Worm (Caenorhabditis elegans) whole organism, L1 larva: ENCODE measurements around the gene spo-11.

ENCODE experiments used
- Y116A8C.19 ChIP-seq: sonication (generic microtip); optimal IDR thresholded peaks from 2 replicates; lab custom pipeline; 2016; ENCODE audit warnings: missing compliant biosample characterization, missing genetic modification characterization, borderline replicate concordance
- aha-1 ChIP-seq: fragments of 150-350 bp; optimal IDR thresholded peaks from 2 replicates; lab custom pipeline; 2014; ENCODE audit warnings: missing biosample characterization, missing genetic modification characterization
- alr-1 ChIP-seq: fragments of 200-800 bp; sonication (Bioruptor generic); optimal IDR thresholded peaks from 2 replicates; lab custom pipeline; 2018; ENCODE audit warnings: borderline replicate concordance, mild to moderate bottlenecking, missing genetic modification characterization, missing compliant biosample characterization
- aly-2 ChIP-seq: fragments of 150-350 bp; optimal IDR thresholded peaks from 2 replicates; lab custom pipeline; 2014; ENCODE audit warnings: missing biosample characterization, missing genetic modification characterization
- ama-1 ChIP-seq: fragments of 150-350 bp; optimal IDR thresholded peaks from 2 replicates; lab custom pipeline; 2014
- blmp-1 ChIP-seq: fragments of 150-350 bp; optimal IDR thresholded peaks from 2 replicates; lab custom pipeline; 2014; ENCODE audit warnings: missing biosample characterization, missing genetic modification characterization
- ceh-63 ChIP-seq: fragments of 200-800 bp; sonication (Bioruptor generic); optimal IDR thresholded peaks from 2 replicates; lab custom pipeline; 2018; ENCODE audit warnings: mild to moderate bottlenecking, missing genetic modification characterization, missing compliant biosample characterization
- ceh-82 ChIP-seq, 3 experiments: fragments of 150-350 bp in 1 of 3; sonication (generic microtip) in 2 of 3; optimal IDR thresholded peaks; 2 replicates each; lab custom pipeline; 2014 to 2017; ENCODE audit warnings: missing biosample characterization in 3 of 3, missing genetic modification characterization in 3 of 3
- ceh-90 ChIP-seq: sonication (generic microtip); optimal IDR thresholded peaks from 2 replicates; lab custom pipeline; 2016; ENCODE audit warnings: missing genetic modification characterization, missing compliant biosample characterization
- ces-1 ChIP-seq: fragments of 150-350 bp; optimal IDR thresholded peaks from 2 replicates; lab custom pipeline; 2014; ENCODE audit warnings: missing biosample characterization, missing genetic modification reagents, missing genetic modification characterization
- dpl-1 ChIP-seq, 3 experiments: fragments of 150-350 bp in 2 of 3; sonication (generic microtip) in 1 of 3; optimal IDR thresholded peaks; 2 replicates each; lab custom pipeline; 2014 to 2017; ENCODE audit warnings: missing biosample characterization in 3 of 3, missing genetic modification characterization in 3 of 3, missing genetic modification reagents in 3 of 3
- efl-1 ChIP-seq, 4 experiments: fragments of 150-350 bp; optimal IDR thresholded peaks in 3 of 4; peaks in 1 of 4; 1 replicate in 1 of 4; 2 replicates in 3 of 4; lab custom pipeline; 2014; ENCODE audit warnings: missing biosample characterization in 2 of 4, missing genetic modification characterization in 2 of 4, missing genetic modification reagents in 2 of 4
- efl-3 ChIP-seq: fragments of 200-800 bp; sonication (Bioruptor generic); optimal IDR thresholded peaks from 2 replicates; lab custom pipeline; 2018; ENCODE audit warnings: mild to moderate bottlenecking, missing genetic modification characterization, missing compliant biosample characterization
- egl-13 ChIP-seq: sonication (generic microtip); optimal IDR thresholded peaks from 2 replicates; lab custom pipeline; 2016; ENCODE audit warnings: missing genotype, missing genetic modification reagents, missing genetic modification characterization, missing compliant biosample characterization
- egl-27 ChIP-seq, 2 experiments: fragments of 150-350 bp in 1 of 2; sonication (generic microtip); optimal IDR thresholded peaks; 3 replicates each; lab custom pipeline; 2017 to 2018; ENCODE audit warnings: missing biosample characterization in 2 of 2, missing genetic modification characterization in 2 of 2, missing genetic modification reagents in 2 of 2
- fkh-10 ChIP-seq: sonication (generic microtip); optimal IDR thresholded peaks from 2 replicates; lab custom pipeline; 2017; ENCODE audit warnings: missing biosample characterization, missing genetic modification reagents, missing genetic modification characterization
- fkh-4 ChIP-seq: sonication (generic microtip); optimal IDR thresholded peaks from 2 replicates; lab custom pipeline; 2016; ENCODE audit warnings: missing compliant biosample characterization, missing genetic modification characterization, borderline replicate concordance
- grh-1 ChIP-seq: fragments of 200-800 bp; sonication (Bioruptor generic); IDR thresholded peaks from 2 replicates; pipeline ENCODE4 v1.3.6; 2022; ENCODE audit warnings: missing genetic modification reagents, missing genetic modification characterization, missing compliant biosample characterization
- hlh-4 ChIP-seq: sonication (generic microtip); optimal IDR thresholded peaks from 2 replicates; lab custom pipeline; 2016; ENCODE audit warnings: mild to moderate bottlenecking, missing genetic modification characterization, missing compliant biosample characterization
- hpl-2 ChIP-seq: fragments of 150-350 bp; optimal IDR thresholded peaks from 2 replicates; lab custom pipeline; 2014; ENCODE audit warnings: missing biosample characterization, missing genetic modification reagents, missing genetic modification characterization
- isw-1 ChIP-seq: fragments of 200-800 bp; sonication (Bioruptor generic); IDR thresholded peaks from 2 replicates; pipeline ENCODE4 v1.3.6; 2022; ENCODE audit warnings: missing genetic modification characterization, missing compliant biosample characterization
- jun-1 ChIP-seq: fragments of 150-350 bp; optimal IDR thresholded peaks from 2 replicates; lab custom pipeline; 2014; ENCODE audit warnings: missing biosample characterization, missing genetic modification reagents, missing genetic modification characterization
- lin-13 ChIP-seq: fragments of 150-350 bp; optimal IDR thresholded peaks from 2 replicates; lab custom pipeline; 2014; ENCODE audit warnings: missing biosample characterization, missing genetic modification reagents, missing genetic modification characterization
- lin-15B ChIP-seq: fragments of 150-350 bp; sonication (generic microtip); optimal IDR thresholded peaks from 3 replicates; lab custom pipeline; 2014; ENCODE audit warnings: missing biosample characterization, missing genetic modification characterization
- lin-35 ChIP-seq, 2 experiments: fragments of 150-350 bp; optimal IDR thresholded peaks; 2 replicates each; lab custom pipeline; 2014; ENCODE audit warnings: missing biosample characterization in 2 of 2, missing genetic modification characterization in 2 of 2, missing genetic modification reagents in 2 of 2
- lsy-2 ChIP-seq, 2 experiments: fragments of 150-350 bp; optimal IDR thresholded peaks; 2 replicates each; lab custom pipeline; 2014; ENCODE audit warnings: missing biosample characterization in 2 of 2, missing genetic modification characterization in 2 of 2
- mab-9 ChIP-seq: fragments of 200-800 bp; sonication (Bioruptor generic); IDR thresholded peaks from 2 replicates; pipeline ENCODE4 v1.3.6; 2022; ENCODE audit warnings: missing genetic modification reagents, missing genetic modification characterization, missing compliant biosample characterization
- mdl-1 ChIP-seq, 2 experiments: fragments of 150-350 bp; optimal IDR thresholded peaks; 2 replicates each; lab custom pipeline; 2014 to 2017; ENCODE audit warnings: missing biosample characterization in 2 of 2, missing genetic modification characterization in 2 of 2, inconsistent platforms in 1 of 2
- mep-1 ChIP-seq: fragments of 150-350 bp; optimal IDR thresholded peaks from 2 replicates; lab custom pipeline; 2014; ENCODE audit warnings: missing biosample characterization, missing genetic modification characterization
- nhr-11 ChIP-seq: fragments of 150-350 bp; optimal IDR thresholded peaks from 2 replicates; lab custom pipeline; 2014; ENCODE audit warnings: missing biosample characterization, missing genetic modification characterization
- nhr-237 ChIP-seq: fragments of 150-350 bp; optimal IDR thresholded peaks from 2 replicates; lab custom pipeline; 2014; ENCODE audit warnings: missing biosample characterization, missing genetic modification characterization
- nhr-28 ChIP-seq: fragments of 150-350 bp; optimal IDR thresholded peaks from 2 replicates; lab custom pipeline; 2014; ENCODE audit warnings: missing biosample characterization, missing genetic modification characterization
- nhr-71 ChIP-seq: sonication (generic microtip); optimal IDR thresholded peaks from 2 replicates; lab custom pipeline; 2016; ENCODE audit warnings: mild to moderate bottlenecking, missing genetic modification characterization, moderate library complexity, missing compliant biosample characterization
- nhr-76 ChIP-seq: sonication (generic microtip); optimal IDR thresholded peaks from 2 replicates; lab custom pipeline; 2017; ENCODE audit warnings: missing biosample characterization, missing genetic modification characterization
- nhr-77 ChIP-seq: fragments of 150-350 bp; optimal IDR thresholded peaks from 2 replicates; lab custom pipeline; 2014; ENCODE audit warnings: missing biosample characterization, missing genetic modification characterization
- nhr-84 ChIP-seq: sonication (generic microtip); optimal IDR thresholded peaks from 2 replicates; lab custom pipeline; 2017; ENCODE audit warnings: missing biosample characterization, missing genetic modification characterization
- nhr-85 ChIP-seq: sonication (generic microtip); peaks from one replicate; lab custom pipeline; 2016; ENCODE audit warnings: missing genetic modification characterization, inconsistent platforms, missing compliant biosample characterization
- pax-3 ChIP-seq: fragments of 200-800 bp; sonication (Bioruptor generic); optimal IDR thresholded peaks from 2 replicates; lab custom pipeline; 2018; ENCODE audit warnings: mild to moderate bottlenecking, missing genetic modification characterization, moderate library complexity, missing compliant biosample characterization
- rnt-1 ChIP-seq: sonication (generic microtip); optimal IDR thresholded peaks from 2 replicates; lab custom pipeline; 2016; ENCODE audit warnings: mild to moderate bottlenecking, missing genetic modification characterization, moderate library complexity, missing compliant biosample characterization
- skn-1 ChIP-seq: fragments of 150-350 bp; optimal IDR thresholded peaks from 2 replicates; lab custom pipeline; 2014; ENCODE audit warnings: missing biosample characterization, missing genetic modification characterization
- snpc-4 ChIP-seq: fragments of 150-350 bp; optimal IDR thresholded peaks from 2 replicates; lab custom pipeline; 2014; ENCODE audit warnings: missing biosample characterization, missing genetic modification characterization
- snu-23 ChIP-seq: sonication (generic microtip); optimal IDR thresholded peaks from 2 replicates; lab custom pipeline; 2016; ENCODE audit warnings: missing genetic modification characterization, missing compliant biosample characterization
- sox-4 ChIP-seq: sonication (generic microtip); optimal IDR thresholded peaks from 2 replicates; lab custom pipeline; 2016; ENCODE audit warnings: missing genetic modification characterization, missing compliant biosample characterization
- sptf-1 ChIP-seq: fragments of 150-350 bp; optimal IDR thresholded peaks from 2 replicates; lab custom pipeline; 2014; ENCODE audit warnings: missing biosample characterization, missing genetic modification characterization
- swsn-7 ChIP-seq: sonication (generic microtip); optimal IDR thresholded peaks from 2 replicates; lab custom pipeline; 2016; ENCODE audit warnings: missing genetic modification characterization, missing compliant biosample characterization
- unc-30 ChIP-seq: sonication (generic microtip); optimal IDR thresholded peaks from 2 replicates; lab custom pipeline; 2017; ENCODE audit warnings: missing biosample characterization, missing genetic modification characterization
- unc-62 ChIP-seq: fragments of 150-350 bp; optimal IDR thresholded peaks from 2 replicates; lab custom pipeline; 2014; ENCODE audit warnings: missing biosample characterization, missing genetic modification reagents, missing genetic modification characterization
- unc-98 ChIP-seq: fragments of 200-800 bp; sonication (Bioruptor generic); IDR thresholded peaks from 2 replicates; pipeline ENCODE4 v1.3.6; 2022; ENCODE audit warnings: missing genetic modification characterization, missing compliant biosample characterization
- vab-15 ChIP-seq: sonication (generic microtip); optimal IDR thresholded peaks from 2 replicates; lab custom pipeline; 2017; ENCODE audit warnings: missing genotype, mild to moderate bottlenecking, missing genetic modification characterization, missing compliant biosample characterization
- xbp-1 ChIP-seq: sonication (generic microtip); optimal IDR thresholded peaks from 2 replicates; lab custom pipeline; 2016; ENCODE audit warnings: missing genetic modification characterization, missing compliant biosample characterization
- zag-1 ChIP-seq: fragments of 150-350 bp; optimal IDR thresholded peaks from 2 replicates; lab custom pipeline; 2014; ENCODE audit warnings: missing biosample characterization, missing genetic modification characterization
- zip-4 ChIP-seq: fragments of 200-800 bp; sonication (Bioruptor generic); optimal IDR thresholded peaks from 2 replicates; lab custom pipeline; 2018; ENCODE audit warnings: mild to moderate bottlenecking, missing genetic modification characterization, moderate library complexity, missing compliant biosample characterization
- ztf-11 ChIP-seq, 2 experiments: sonication (generic microtip); optimal IDR thresholded peaks; 2 replicates each; lab custom pipeline; 2016 to 2017; ENCODE audit warnings: missing genetic modification characterization in 2 of 2, missing biosample characterization in 1 of 2, missing compliant biosample characterization in 1 of 2

Gene spo-11

DNA sequence TGAATTAATAATTGTTTCAGACTA lies 1.2 kb upstream of the spo-11 start, which contains the start of gene swsn-4:
Gene swsn-4, plus strand, starts transcription at position 21 of the 24 bp plus-strand sequence.
- TF ChIP-seq sptf-1 (tag; lab: Kevin White, UChicago) (no peak), ceh-90 (no peak), sox-4 (tag; lab: Kevin White, UChicago) (no peak), nhr-77 (tag; lab: Kevin White, UChicago) (no peak)

DNA sequence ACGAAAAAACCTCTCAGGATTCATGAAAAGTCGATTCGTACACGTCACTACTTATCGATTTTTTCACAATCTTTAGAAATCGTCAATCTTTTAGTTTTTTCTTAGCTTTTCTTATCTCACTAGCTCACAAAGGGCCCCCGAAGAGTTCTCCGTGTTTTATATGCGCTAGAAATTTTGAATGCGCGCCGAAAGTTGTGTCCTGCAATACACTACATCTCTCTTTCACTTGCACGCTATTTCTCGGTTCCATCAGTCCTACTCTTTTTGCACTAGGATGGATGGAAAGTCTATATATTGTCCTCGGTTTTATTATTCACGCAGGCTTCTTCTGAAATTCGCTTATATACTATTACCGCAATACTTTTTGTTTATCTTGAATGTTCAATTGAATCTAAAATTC lies 942 bp upstream of the spo-11 start:
- TF ChIP-seq aly-2 (tag; lab: Kevin White, UChicago) (no peak), ces-1 (GFP tag; lab: Kevin White, UChicago) (no peak), efl-3 (GFP tag; lab: Kevin White, UChicago) (no peak), nhr-85 (tag; lab: Kevin White, UChicago) (peak; percentile 75), unc-30 (tag; lab: Kevin White, UChicago) (no peak), skn-1 (tag; lab: Kevin White, UChicago) (no peak), snpc-4 (no peak), lin-13 (GFP tag; lab: Kevin White, UChicago) (no peak), zag-1 (no peak), alr-1 (tag; lab: Kevin White, UChicago) (no peak), nhr-77 (tag; lab: Kevin White, UChicago) (no peak), fkh-4 (tag; lab: Kevin White, UChicago) (no peak), snu-23 (peak; percentile 25), mab-9 (GFP tag; lab: Robert Waterston, UW) (no peak), nhr-71 (peak; percentile 31), xbp-1 (tag; lab: Kevin White, UChicago) (peak; percentile 54), nhr-76 (no peak), unc-98 (GFP tag; lab: Robert Waterston, UW) (no peak), lin-35 (GFP tag; optimal IDR thresholded peaks at IDR 0.05; lab: Kevin White, UChicago) (peak; percentile 82 to 91), efl-1 (optimal IDR thresholded peaks at IDR 0.05; lab: Kevin White, UChicago) (peak in 1 of 2 experiments; percentile 77), efl-1 (GFP tag; optimal IDR thresholded peaks at IDR 0.05 in 1 of 2; lab: Kevin White, UChicago) (peak; percentile 86 to 98), grh-1 (no peak), aha-1 (no peak), egl-13 (tag; lab: Kevin White, UChicago) (no peak), pax-3 (tag; lab: Kevin White, UChicago) (no peak), isw-1 (GFP tag; lab: Robert Waterston, UW) (no peak), dpl-1 (GFP tag; optimal IDR thresholded peaks at IDR 0.05; lab: Kevin White, UChicago) (peak; percentile 75 to 85 (median 76)), ztf-11 (tag; optimal IDR thresholded peaks at IDR 0.05; lab: Kevin White, UChicago) (no peak), zip-4 (GFP tag; lab: Kevin White, UChicago) (no peak), lsy-2 (tag; optimal IDR thresholded peaks at IDR 0.05; lab: Kevin White, UChicago) (no peak), sox-4 (tag; lab: Kevin White, UChicago) (no peak), nhr-28 (tag; lab: Kevin White, UChicago) (no peak), ama-1 (no peak), swsn-7 (tag; lab: Kevin White, UChicago) (no peak), mdl-1 (tag; optimal IDR thresholded peaks at IDR 0.05; lab: Kevin White, UChicago) (no peak), unc-62 (no peak), vab-15 (tag; lab: Kevin White, UChicago) (no peak), rnt-1 (peak; percentile 9), nhr-237 (tag; lab: Kevin White, UChicago) (no peak), mep-1 (no peak), blmp-1 (no peak), hpl-2 (GFP tag; lab: Kevin White, UChicago) (no peak), ceh-63 (GFP tag; lab: Kevin White, UChicago) (no peak), Y116A8C.19 (tag; lab: Kevin White, UChicago) (no peak), nhr-11 (tag; lab: Kevin White, UChicago) (no peak), lin-15B (tag; lab: Kevin White, UChicago) (no peak), ceh-82 (tag; optimal IDR thresholded peaks at IDR 0.05; lab: Kevin White, UChicago) (peak in 1 of 3 experiments; percentile 22), jun-1 (tag; lab: Kevin White, UChicago) (no peak), fkh-10 (GFP tag; lab: Kevin White, UChicago) (no peak), egl-27 (tag; optimal IDR thresholded peaks at IDR 0.05; lab: Kevin White, UChicago) (no peak), hlh-4 (tag; lab: Kevin White, UChicago) (no peak), nhr-84 (tag; lab: Kevin White, UChicago) (no peak)
